Fruit fly (Drosophila melanogaster): ENCODE results near the gene CG6171.

CG6171 gene

dm6 chr3R:15366839-15367238 is 3.2 kb upstream of the CG6171 start (continued):
- TF ChIP-seq CG31224 (GFP tag; IDR thresholded peaks at IDR 0.05) (no peak), Xrp1 (GFP tag; IDR thresholded peaks at IDR 0.05) (peak; percentile 41; the same call in 1 of the 2 replicates), CG10431 (GFP tag; optimal IDR thresholded peaks at IDR 0.05) (no peak), H2.0 (GFP tag; IDR thresholded peaks at IDR 0.05) (peak; percentile 23; the same call in 1 of the 2 replicates), prd (optimal IDR thresholded peaks at IDR 0.05) (no peak), prd (GFP tag; IDR thresholded peaks at IDR 0.05) (peak; percentile 40; the same call in 2 of the 3 replicates), CG14710 (tag; optimal IDR thresholded peaks at IDR 0.05) (peak; percentile 23), Doc2 (GFP tag; IDR thresholded peaks at IDR 0.05) (no peak), ttk (GFP tag; IDR thresholded peaks at IDR 0.05) (peak; percentile 18; the same call in 1 of the 2 replicates), slbo (GFP tag; IDR thresholded peaks at IDR 0.05) (peak; percentile 66), mld (GFP tag; IDR thresholded peaks at IDR 0.05; ENCODE audit: partially characterized antibody) (no peak), CG34224 (GFP tag; IDR thresholded peaks at IDR 0.05; ENCODE audit: partially characterized antibody) (no peak), BtbVII (GFP tag; optimal IDR thresholded peaks at IDR 0.05) (no peak), Abd-B (GFP tag; optimal IDR thresholded peaks at IDR 0.05) (no peak), CG10979 (tag; optimal IDR thresholded peaks at IDR 0.05) (peak; percentile 44)

- TF ChIP-seq CG17328 (GFP tag; IDR thresholded peaks at IDR 0.05) (no peak), CG14965 (GFP tag; optimal IDR thresholded peaks at IDR 0.05; ENCODE audit: borderline replicate concordance) (no peak), D19A (tag; optimal IDR thresholded peaks at IDR 0.05) (no peak), repo (GFP tag; optimal IDR thresholded peaks at IDR 0.05) (no peak), CG6689 (GFP tag; IDR thresholded peaks at IDR 0.05) (no peak), Neu2 (GFP tag; optimal IDR thresholded peaks at IDR 0.05; ENCODE audit: borderline replicate concordance) (no peak), pb (GFP tag; optimal IDR thresholded peaks at IDR 0.05) (no peak), CG12219 (GFP tag; optimal IDR thresholded peaks at IDR 0.05) (no peak), CoRest (tag; optimal IDR thresholded peaks at IDR 0.05) (no peak), CG9215 (GFP tag; IDR thresholded peaks at IDR 0.05) (no peak), CG13296 (GFP tag; optimal IDR thresholded peaks at IDR 0.05) (no peak), Sox102F (GFP tag; optimal IDR thresholded peaks at IDR 0.05) (no peak), NC2α (GFP tag; optimal IDR thresholded peaks at IDR 0.05) (no peak), Eip74EF (GFP tag; optimal IDR thresholded peaks at IDR 0.05) (no peak), HmgD (GFP tag; optimal IDR thresholded peaks at IDR 0.05) (no peak), Nf-YC (tag; optimal IDR thresholded peaks at IDR 0.05) (no peak), mld (GFP tag; IDR thresholded peaks at IDR 0.05; ENCODE audit: partially characterized antibody) (peak; percentile 71; the same call in 2 of the 3 replicates), CG12155 (GFP tag; optimal IDR thresholded peaks at IDR 0.05) (no peak), CG7745 (tag; optimal IDR thresholded peaks at IDR 0.05) (no peak), Rfx (GFP tag; IDR thresholded peaks at IDR 0.05) (no peak), gcm2 (GFP tag; optimal IDR thresholded peaks at IDR 0.05) (no peak), CG13424 (tag; optimal IDR thresholded peaks at IDR 0.05) (no peak), sd (tag; optimal IDR thresholded peaks at IDR 0.05) (no peak), Hr51 (GFP tag; optimal IDR thresholded peaks at IDR 0.05) (no peak), toy (GFP tag; IDR thresholded peaks at IDR 0.05) (no peak), Gug (GFP tag; IDR thresholded peaks at IDR 0.05) (no peak), nerfin-1 (tag; optimal IDR thresholded peaks at IDR 0.05) (no peak), Dll (GFP tag; IDR thresholded peaks at IDR 0.05; ENCODE audit: partially characterized antibody) (peak; percentile 94), Dfd (GFP tag; optimal IDR thresholded peaks at IDR 0.05) (no peak), exex (tag; optimal IDR thresholded peaks at IDR 0.05) (no peak), CG4820 (GFP tag; optimal IDR thresholded peaks at IDR 0.05) (no peak), CG10565 (GFP tag; optimal IDR thresholded peaks at IDR 0.05) (no peak), Hey (tag; optimal IDR thresholded peaks at IDR 0.05) (no peak), grau (tag; optimal IDR thresholded peaks at IDR 0.05) (no peak), CG16813 (GFP tag; IDR thresholded peaks at IDR 0.05; ENCODE audit: partially characterized antibody) (peak; percentile 77), NK7.1 (GFP tag; optimal IDR thresholded peaks at IDR 0.05) (no peak)
Observed at dm6 chr3R:15361490-15361889, 2.2 kb downstream of the CG6171 start, which contains the start of the genes Cog2 and Trax. Gene Cog2, minus strand, starts transcription at chr3R:15361657. Gene Trax, plus strand, starts transcription at chr3R:15361692.

All from whole organism, embryonic.